Worm (Caenorhabditis elegans): Measurements from ENCODE around the gene T09F3.2.
A peak's percentile ranks its signal among the peaks of the same experiment; 100 is the strongest.

T09F3.2 gene

ce11 chrII:10382247-10382646 lies 8.7 kb upstream of the T09F3.2 start (continued):
- TF ChIP-seq nhr-28 (tag; optimal IDR thresholded peaks at IDR 0.05) = peak; percentile 58
- peak; percentile 49 for TF ChIP-seq rbr-2 (tag; optimal IDR thresholded peaks at IDR 0.05)
- TF ChIP-seq nhr-77 (tag; optimal IDR thresholded peaks at IDR 0.05) = peak; percentile 18
- no peak for TF ChIP-seq Y105C5A.15 (GFP tag; IDR thresholded peaks at IDR 0.05)
- peak; percentile 89 for TF ChIP-seq hlh-11 (tag; optimal IDR thresholded peaks at IDR 0.05)
- no peak for TF ChIP-seq zfp-3 (GFP tag; conservative IDR thresholded peaks at IDR 0.05)
- TF ChIP-seq jun-1 (tag; optimal IDR thresholded peaks at IDR 0.05) = no peak
- TF ChIP-seq lin-1 (GFP tag; IDR thresholded peaks at IDR 0.05) = no peak
- no peak for TF ChIP-seq unc-130 (GFP tag; optimal IDR thresholded peaks at IDR 0.05)
- TF ChIP-seq egl-27 (tag; optimal IDR thresholded peaks at IDR 0.05) = no peak
- no peak for TF ChIP-seq ZK337.2 (GFP tag; IDR thresholded peaks at IDR 0.05)
- TF ChIP-seq pha-4 (GFP tag; IDR thresholded peaks at IDR 0.05) = peak; percentile 52; the same call in 1 of the 2 replicates
- peak; percentile 48 for TF ChIP-seq pha-4 (tag; optimal IDR thresholded peaks at IDR 0.05)
- peak; percentile 70 for TF ChIP-seq aha-1 (tag)
- 0 out of 2 replicates have a peak, but pooled peaks have one; percentile 40 for TF ChIP-seq daf-19 (GFP tag; conservative IDR thresholded peaks at IDR 0.05)
- no peak for TF ChIP-seq ceh-82 (tag; optimal IDR thresholded peaks at IDR 0.05)
- peak in 1 of 2 experiments; percentile 90 for TF ChIP-seq unc-62 (GFP tag; optimal IDR thresholded peaks at IDR 0.05 in 1 of 2)
- TF ChIP-seq unc-62 (tag; optimal IDR thresholded peaks at IDR 0.05) = no peak
- TF ChIP-seq mxl-2 (GFP tag; conservative IDR thresholded peaks at IDR 0.05) = no peak
- no peak for TF ChIP-seq daf-16 (GFP tag; optimal IDR thresholded peaks at IDR 0.05)
- TF ChIP-seq daf-16 (tag; optimal IDR thresholded peaks at IDR 0.05) = peak; percentile 45
- TF ChIP-seq T26A8.4 (GFP tag; IDR thresholded peaks at IDR 0.05) = peak; percentile 56
- peak; percentile 72 for TF ChIP-seq mxl-3 (GFP tag; optimal IDR thresholded peaks at IDR 0.05)
- peak; percentile 70 for TF ChIP-seq hmg-1.1 (GFP tag; IDR thresholded peaks at IDR 0.05)
- TF ChIP-seq spr-1 (tag; optimal IDR thresholded peaks at IDR 0.05) = peak; percentile 26
- TF ChIP-seq mes-2 (tag; optimal IDR thresholded peaks at IDR 0.05; ENCODE audit: poor library complexity, severe bottlenecking) = peak; percentile 65
- peak; percentile 39; the same call in 1 of the 2 replicates for TF ChIP-seq set-16 (GFP tag; IDR thresholded peaks at IDR 0.05)
- peak; percentile 17 for TF ChIP-seq nhr-102 (tag; optimal IDR thresholded peaks at IDR 0.05)
- TF ChIP-seq mdt-29 (GFP tag; IDR thresholded peaks at IDR 0.05) = no peak
- 0 out of 2 replicates have a peak, but pooled peaks have one; percentile 34 for TF ChIP-seq D1046.2 (GFP tag; IDR thresholded peaks at IDR 0.05)
- TF ChIP-seq arid-1 (GFP tag; conservative IDR thresholded peaks at IDR 0.05) = no peak
- no peak for TF ChIP-seq madf-5 (GFP tag; IDR thresholded peaks at IDR 0.05)
- TF ChIP-seq dmd-6 (GFP tag; IDR thresholded peaks at IDR 0.05) = peak; percentile 57
- peak; percentile 31 to 51 for TF ChIP-seq lsy-2 (tag; optimal IDR thresholded peaks at IDR 0.05)

- TF ChIP-seq ceh-82 (tag; optimal IDR thresholded peaks at IDR 0.05) (no peak), ceh-28 (tag; optimal IDR thresholded peaks at IDR 0.05) (no peak), zip-11 (GFP tag; IDR thresholded peaks at IDR 0.05) (no peak), zag-1 (tag; optimal IDR thresholded peaks at IDR 0.05) (no peak), dpl-1 (GFP tag; optimal IDR thresholded peaks at IDR 0.05) (no peak), lin-1 (GFP tag; IDR thresholded peaks at IDR 0.05) (no peak), pqm-1 (tag; optimal IDR thresholded peaks at IDR 0.05) (peak; percentile 2), F49E8.2 (tag; optimal IDR thresholded peaks at IDR 0.05; ENCODE audit: borderline replicate concordance) (no peak), cey-2 (tag; optimal IDR thresholded peaks at IDR 0.05; ENCODE audit: borderline replicate concordance, insufficient read depth) (no peak), mxl-3 (GFP tag; optimal IDR thresholded peaks at IDR 0.05) (peak; percentile 65), mes-2 (tag; optimal IDR thresholded peaks at IDR 0.05; ENCODE audit: poor library complexity, severe bottlenecking) (peak; percentile 39), saeg-2 (GFP tag; IDR thresholded peaks at IDR 0.05) (no peak), lim-7 (GFP tag; IDR thresholded peaks at IDR 0.05) (no peak), mep-1 (tag; optimal IDR thresholded peaks at IDR 0.05) (peak; percentile 56), hmg-1.1 (GFP tag; IDR thresholded peaks at IDR 0.05) (no peak), pha-4 (GFP tag; IDR thresholded peaks at IDR 0.05) (no peak), pha-4 (tag; optimal IDR thresholded peaks at IDR 0.05) (no peak), nhr-77 (tag; optimal IDR thresholded peaks at IDR 0.05) (peak; percentile 14), hlh-30 (tag; optimal IDR thresholded peaks at IDR 0.05; ENCODE audit: insufficient read depth) (peak; percentile 17), unc-39 (tag; optimal IDR thresholded peaks at IDR 0.05) (no peak), nhr-102 (tag; optimal IDR thresholded peaks at IDR 0.05) (peak; percentile 11), ceh-32 (tag; optimal IDR thresholded peaks at IDR 0.05; ENCODE audit: poor library complexity) (no peak), lin-39 (tag; optimal IDR thresholded peaks at IDR 0.05) (no peak), snpc-1.2 (GFP tag; IDR thresholded peaks at IDR 0.05) (no peak), nhr-28 (tag; optimal IDR thresholded peaks at IDR 0.05) (peak; percentile 36)
Observed at ce11 chrII:10384680-10385383, 6.1 kb upstream of the T09F3.2 start, which contains the start of gene ztf-27. ztf-27 (plus strand) TSS chrII:10385333.

Measured in whole organism, L4 larva.